Worm (Caenorhabditis elegans) whole organism, dauer: ENCODE measurements around the gene srxa-19.

Experiments
- unc-62 ChIP-seq: sonication (generic microtip); optimal IDR thresholded peaks from 2 replicates; lab custom pipeline; 2017; ENCODE audit warnings: missing biosample characterization, missing genetic modification reagents, missing genetic modification characterization

Gene srxa-19

ce11 chrV:10122670-10123069 is at the start of gene srxa-19:
Gene srxa-19, minus strand, starts transcription at chrV:10122770.
- no peak for TF ChIP-seq unc-62

ce11 chrV:10168870-10169269 is 46.3 kb upstream of the srxa-19 start:
- TF ChIP-seq unc-62: no peak

- TF ChIP-seq unc-62: no peak
Observed at ce11 chrV:10166368-10166767, 43.8 kb upstream of the srxa-19 start, which contains the start of gene C51E3.6. Gene C51E3.6, minus strand, starts transcription at chrV:10166468.

ce11 chrV:10160954-10161353 is 38.4 kb upstream of the srxa-19 start, which contains the start of gene C51E3.10:
Gene C51E3.10, minus strand, starts transcription at chrV:10161134.
- TF ChIP-seq unc-62: no peak

DNA sequence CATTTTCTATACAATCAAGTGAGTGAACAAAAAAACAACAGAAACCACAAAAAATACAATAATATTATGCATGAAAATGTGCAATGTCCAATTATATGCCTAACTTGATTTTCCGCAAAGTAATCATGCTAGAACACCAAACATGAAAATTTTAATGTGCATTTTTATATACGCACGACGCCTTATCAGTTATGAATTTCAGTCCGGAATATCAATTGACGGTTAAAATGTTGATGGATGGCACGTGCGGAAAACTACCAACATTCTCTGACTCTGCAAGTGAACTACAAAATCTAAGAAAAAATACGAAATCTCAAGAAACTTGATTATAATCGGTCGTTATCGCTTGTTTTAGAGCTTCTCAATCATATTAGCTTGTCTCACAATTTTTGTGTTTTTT is 37.4 kb upstream of the srxa-19 start:
- no peak for TF ChIP-seq unc-62

DNA sequence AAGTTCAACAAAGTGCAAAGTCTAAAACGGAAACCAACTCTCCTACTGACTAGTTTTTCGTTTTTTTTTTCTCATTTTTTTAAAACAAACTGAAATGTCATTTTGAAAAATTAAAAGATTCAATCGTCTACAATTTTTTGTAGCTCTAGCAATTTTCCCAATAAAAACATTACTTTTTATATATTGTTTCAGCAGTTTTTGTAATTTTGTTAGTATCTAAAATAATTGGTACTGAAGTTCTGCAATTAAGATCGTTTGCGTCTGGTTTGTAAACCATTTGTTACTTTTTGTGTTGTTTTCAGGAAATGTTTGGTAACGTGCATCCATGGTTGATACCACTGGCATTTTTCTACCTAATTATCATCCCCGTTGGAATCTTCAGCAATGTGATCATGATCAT is 36.0 kb upstream of the srxa-19 start, which contains the start of gene srsx-30:
TSS of gene srsx-30 (plus strand) at position 301 of the 400 bp plus-strand sequence.
- TF ChIP-seq unc-62: no peak

ce11 chrV:10154698-10155097 is 32.1 kb upstream of the srxa-19 start, which contains the start of gene srsx-29:
Gene srsx-29, plus strand, starts transcription at chrV:10154998.
- no peak for TF ChIP-seq unc-62

ce11 chrV:10153076-10153475 is 30.5 kb upstream of the srxa-19 start:
- no peak for TF ChIP-seq unc-62

- TF ChIP-seq unc-62: no peak
Observed at ce11 chrV:10152278-10152677, 29.7 kb upstream of the srxa-19 start, which contains the start of gene srsx-28. Gene srsx-28, plus strand, starts transcription at chrV:10152578.

DNA sequence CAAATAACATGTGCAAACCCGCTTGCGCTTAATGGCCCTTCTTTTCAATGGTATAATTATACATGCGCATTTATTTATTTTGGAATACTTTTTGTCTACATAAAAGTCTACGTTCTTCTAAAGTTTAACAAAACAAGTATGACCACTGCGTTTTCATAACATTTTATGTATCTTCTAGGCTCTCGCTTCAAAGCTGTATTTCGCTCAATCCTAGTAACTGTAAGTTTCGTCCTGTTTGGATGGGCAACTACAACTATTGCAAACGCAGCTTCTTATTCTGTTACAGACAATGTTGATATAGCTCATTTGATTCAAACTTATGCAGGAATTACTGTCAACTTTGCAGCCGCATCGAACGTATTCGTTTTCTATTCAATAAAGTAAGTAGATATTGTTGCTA is 27.2 kb upstream of the srxa-19 start, which contains the start of gene srsx-27:
TSS of gene srsx-27 (plus strand) at position 301 of the 400 bp plus-strand sequence.
- no peak for TF ChIP-seq unc-62

DNA sequence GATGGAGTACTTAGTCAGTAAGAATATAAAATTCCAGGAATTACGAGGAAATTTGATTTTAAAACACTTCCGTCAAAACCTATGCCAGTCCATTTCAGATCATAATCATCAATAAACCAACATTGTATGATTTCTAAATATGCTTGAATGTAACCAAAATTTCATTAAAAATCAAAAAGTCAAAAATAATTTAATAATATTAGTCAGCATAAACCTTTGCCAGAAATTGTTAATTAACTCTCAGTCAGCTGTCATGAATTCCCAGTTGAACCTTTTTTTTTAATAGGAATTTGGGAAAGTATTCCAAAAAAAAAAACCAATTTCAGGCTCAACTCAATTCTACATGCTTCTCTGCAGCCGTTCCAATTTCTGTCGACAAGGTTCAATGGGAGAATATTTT is 25.8 kb upstream of the srxa-19 start, which contains the start of gene srsx-26:
TSS of gene srsx-26 (plus strand) at position 301 of the 400 bp plus-strand sequence.
- no peak for TF ChIP-seq unc-62

DNA sequence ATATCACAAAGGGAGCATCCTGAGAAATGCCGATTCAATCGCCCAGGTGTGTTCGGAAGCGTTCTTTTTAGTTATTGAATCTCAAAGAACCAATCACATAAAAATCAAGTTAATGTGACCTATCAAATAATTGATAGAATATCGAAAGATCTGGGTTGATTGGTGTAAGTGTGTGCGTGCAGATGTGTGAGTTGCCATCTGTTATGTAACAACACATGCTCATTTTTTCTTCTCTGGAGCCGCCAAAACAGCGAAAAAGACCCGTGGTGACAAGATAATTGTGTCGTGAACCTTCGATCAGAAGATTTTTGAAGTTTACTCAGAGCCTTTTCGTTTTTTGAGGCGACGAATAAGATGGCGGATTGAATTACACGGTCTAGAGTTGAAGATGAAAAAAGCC is 24.2 kb upstream of the srxa-19 start:
- no peak for TF ChIP-seq unc-62

ce11 chrV:10145653-10146052 is 23.1 kb upstream of the srxa-19 start, which contains the start of gene C51E3.9:
Gene C51E3.9, plus strand, starts transcription at chrV:10145953.
- no peak for TF ChIP-seq unc-62

DNA sequence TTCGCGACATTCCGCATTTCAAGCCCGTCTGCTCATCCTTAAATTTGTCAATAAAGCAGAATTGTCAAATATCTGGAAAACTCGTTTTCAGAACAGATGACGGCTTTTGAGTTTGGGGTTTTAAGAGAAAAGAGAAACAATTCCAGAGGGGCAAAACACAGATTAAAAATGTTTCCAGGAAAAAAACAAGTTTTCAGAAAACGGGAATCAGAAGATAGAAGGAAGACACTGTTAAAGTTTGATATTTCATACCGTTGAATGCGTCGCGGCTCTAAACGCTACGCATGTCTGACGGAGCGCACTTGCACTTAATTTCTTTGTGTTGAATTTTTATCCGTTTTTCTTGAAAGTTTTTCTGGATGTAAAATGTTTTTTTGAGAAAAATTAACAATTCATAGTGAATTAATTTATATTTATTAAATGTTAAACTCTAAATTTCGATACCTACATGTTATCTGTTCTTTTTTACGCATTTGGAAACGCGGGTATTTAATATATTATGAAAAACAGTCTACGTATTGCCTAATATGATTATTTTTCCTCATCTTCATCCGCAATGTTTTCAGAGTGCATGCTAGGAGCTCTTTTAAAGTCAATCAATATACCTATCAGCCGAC is 11.6 kb upstream of the srxa-19 start, which contains the start of the genes C08B6.18, wdr-20 and C08B6.8:
TSS of gene C08B6.18 (minus strand) at position 51 of the 617 bp plus-strand sequence.
TSS of gene wdr-20 (minus strand) at position 82 of the 617 bp plus-strand sequence.
TSS of gene C08B6.8 (plus strand) at position 567 of the 617 bp plus-strand sequence.
- TF ChIP-seq unc-62: no peak

DNA sequence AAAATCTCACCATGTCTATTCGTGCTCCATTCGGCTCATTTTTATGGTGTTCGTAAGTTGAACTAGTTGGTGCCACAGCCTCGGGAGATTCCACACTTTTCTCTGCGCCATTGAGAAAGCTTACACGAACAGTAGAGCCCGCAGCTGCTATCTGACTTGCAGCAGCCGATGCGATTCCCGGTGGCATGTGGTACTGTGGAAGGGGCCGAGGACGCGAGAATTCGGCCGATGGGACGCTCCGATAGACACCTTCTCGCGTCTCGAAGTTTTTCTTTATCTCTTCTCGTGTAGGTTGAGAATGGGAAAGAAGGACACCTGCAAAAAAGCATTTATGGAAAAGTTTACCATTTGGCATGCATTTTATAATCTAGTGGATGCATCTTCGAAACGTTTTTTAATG is 10.7 kb upstream of the srxa-19 start:
- TF ChIP-seq unc-62: no peak

- TF ChIP-seq unc-62: no peak
Observed at ce11 chrV:10130195-10130594, 7.6 kb upstream of the srxa-19 start, which contains the start of gene aos-1. Gene aos-1, minus strand, starts transcription at chrV:10130295.

ce11 chrV:10124799-10125548 is 2.4 kb upstream of the srxa-19 start, which contains the start of gene C08B6.10:
Gene C08B6.10, plus strand, starts transcription at chrV:10125498.
- TF ChIP-seq unc-62: no peak
